Fruit fly (Drosophila melanogaster) whole organism, embryonic: ENCODE results near the gene MICU3.

Source experiments
- Asciz ChIP-seq: fragments of 200-800 bp; sonication (Bioruptor generic); optimal IDR thresholded peaks from 2 replicates; lab custom pipeline; 2017; ENCODE audit warnings: missing biosample characterization, mild to moderate bottlenecking, missing genetic modification characterization, missing genetic modification reagents
- Atf3 ChIP-seq: fragments of 200-800 bp; sonication (Bioruptor generic); optimal IDR thresholded peaks from 3 replicates; lab custom pipeline; 2016; ENCODE audit warnings: missing biosample characterization, missing genetic modification characterization
- CG10431 ChIP-seq: fragments of 200-800 bp; sonication (Bioruptor generic); optimal IDR thresholded peaks from 3 replicates; lab custom pipeline; 2018; ENCODE audit warnings: missing biosample characterization, mild to moderate bottlenecking, missing genetic modification characterization
- CG10959 ChIP-seq: fragments of 200-800 bp; sonication (Bioruptor generic); IDR thresholded peaks from 2 replicates; pipeline ENCODE4 v1.3.6; 2022; ENCODE audit warnings: missing biosample characterization, missing genetic modification characterization
- CG11093 ChIP-seq: fragments of 200-800 bp; sonication (Bioruptor generic); IDR thresholded peaks from 3 replicates; pipeline ENCODE4 v1.3.6; 2022; ENCODE audit warnings: missing biosample characterization, missing genetic modification characterization
- CG11398 ChIP-seq: fragments of 200-800 bp; sonication (Bioruptor generic); optimal IDR thresholded peaks from 2 replicates; lab custom pipeline; 2016; ENCODE audit warnings: missing biosample characterization, missing genetic modification characterization
- CG11504 ChIP-seq: fragments of 200-800 bp; sonication (Bioruptor generic); optimal IDR thresholded peaks from 3 replicates; lab custom pipeline; 2019; ENCODE audit warnings: missing biosample characterization, mild to moderate bottlenecking, missing genetic modification characterization, moderate library complexity
- CG12659 ChIP-seq: fragments of 200-800 bp; sonication (Bioruptor generic); optimal IDR thresholded peaks from 3 replicates; lab custom pipeline; 2017; ENCODE audit warnings: mild to moderate bottlenecking, missing biosample characterization, missing genetic modification reagents, missing genetic modification characterization
- CG13424 ChIP-seq: fragments of 200-800 bp; sonication (Bioruptor generic); optimal IDR thresholded peaks from 2 replicates; lab custom pipeline; 2019; ENCODE audit warnings: missing biosample characterization, mild to moderate bottlenecking, missing genetic modification characterization, moderate library complexity
- CG14860 ChIP-seq: fragments of 200-800 bp; sonication (Bioruptor generic); IDR thresholded peaks from 3 replicates; pipeline ENCODE4 v1.3.6; 2022; ENCODE audit warnings: missing biosample characterization, missing genetic modification characterization; ENCODE audit not compliant: partially characterized antibody
- CG1603 ChIP-seq: fragments of 200-800 bp; sonication (Bioruptor generic); optimal IDR thresholded peaks from 2 replicates; lab custom pipeline; 2019; ENCODE audit warnings: missing biosample characterization, mild to moderate bottlenecking, missing genetic modification characterization, moderate library complexity
- CG17802 ChIP-seq: fragments of 200-800 bp; sonication (Bioruptor generic); optimal IDR thresholded peaks from 2 replicates; lab custom pipeline; 2018; ENCODE audit warnings: missing biosample characterization, mild to moderate bottlenecking, missing genetic modification characterization, moderate library complexity
- CG18011 ChIP-seq: fragments of 200-800 bp; sonication (Bioruptor generic); optimal IDR thresholded peaks from 2 replicates; lab custom pipeline; 2017; ENCODE audit warnings: missing biosample characterization, missing genetic modification characterization, mild to moderate bottlenecking, moderate library complexity, missing genotype
- CG2875 ChIP-seq: fragments of 200-800 bp; sonication (Bioruptor generic); optimal IDR thresholded peaks from 2 replicates; lab custom pipeline; 2017; ENCODE audit warnings: missing biosample characterization, mild to moderate bottlenecking, missing genetic modification characterization, missing genetic modification reagents
- CG3726 ChIP-seq: fragments of 200-800 bp; sonication (Bioruptor generic); IDR thresholded peaks from 3 replicates; pipeline ENCODE4, ENCODE4 v1.3.6; 2022; ENCODE audit warnings: missing biosample characterization, missing genetic modification characterization
- CG6254 ChIP-seq: fragments of 200-800 bp; sonication (Bioruptor generic); optimal IDR thresholded peaks from 3 replicates; lab custom pipeline; 2017; ENCODE audit warnings: mild to moderate bottlenecking, missing biosample characterization, missing genetic modification reagents, missing genetic modification characterization
- CG7357 ChIP-seq: fragments of 200-800 bp; sonication (Bioruptor generic); IDR thresholded peaks from 3 replicates; pipeline ENCODE4 v1.3.6; 2022; ENCODE audit warnings: missing biosample characterization, missing genetic modification characterization
- CG8281 ChIP-seq: fragments of 200-800 bp; sonication (Bioruptor generic); optimal IDR thresholded peaks from 2 replicates; lab custom pipeline; 2018; ENCODE audit warnings: missing biosample characterization, mild to moderate bottlenecking, missing genetic modification characterization, moderate library complexity
- CG8765 ChIP-seq: fragments of 200-800 bp; sonication (Bioruptor generic); IDR thresholded peaks from 2 replicates; pipeline ENCODE4 v1.3.6; 2022; ENCODE audit warnings: missing biosample characterization, missing genetic modification characterization
- CG8924 ChIP-seq: fragments of 200-800 bp; optimal IDR thresholded peaks from 3 replicates; lab custom pipeline; 2019; ENCODE audit warnings: missing biosample characterization, mild to moderate bottlenecking, missing genetic modification characterization, moderate library complexity
- CrebB ChIP-seq: fragments of 200-800 bp; sonication (Bioruptor generic); optimal IDR thresholded peaks from 3 replicates; lab custom pipeline; 2018; ENCODE audit warnings: missing biosample characterization, mild to moderate bottlenecking, missing genetic modification characterization
- Dll ChIP-seq: fragments of 200-800 bp; sonication (Bioruptor generic); IDR thresholded peaks from 4 replicates; pipeline ENCODE4 v1.3.6; 2022; ENCODE audit warnings: missing biosample characterization, missing genetic modification characterization; ENCODE audit not compliant: partially characterized antibody
- Fer1 ChIP-seq: fragments of 200-800 bp; sonication (Bioruptor generic); optimal IDR thresholded peaks from 2 replicates; lab custom pipeline; 2017; ENCODE audit warnings: missing biosample characterization, mild to moderate bottlenecking, missing genetic modification characterization
- GATAe ChIP-seq: fragments of 200-800 bp; sonication (Bioruptor generic); conservative IDR thresholded peaks from 2 replicates; pipeline ENCODE4 v1.3.6; 2022; ENCODE audit warnings: missing biosample characterization, missing genetic modification characterization
- Gug ChIP-seq: fragments of 200-800 bp; sonication (Bioruptor generic); IDR thresholded peaks from 4 replicates; pipeline ENCODE4 v1.3.6; 2022; ENCODE audit warnings: missing biosample characterization, missing genetic modification characterization
- Kr ChIP-seq: fragments of 200-800 bp; sonication (Bioruptor generic); optimal IDR thresholded peaks from 2 replicates; lab custom pipeline; 2017; ENCODE audit warnings: missing biosample characterization, mild to moderate bottlenecking, missing genetic modification characterization
- Lim3 ChIP-seq: fragments of 200-800 bp; sonication (Bioruptor generic); IDR thresholded peaks from 2 replicates; pipeline ENCODE4 v1.3.6; 2022; ENCODE audit warnings: missing biosample characterization, missing genetic modification characterization
- Nf-YC ChIP-seq: fragments of 200-800 bp; optimal IDR thresholded peaks from 3 replicates; lab custom pipeline; 2019; ENCODE audit warnings: missing biosample characterization, mild to moderate bottlenecking, missing genetic modification characterization, moderate library complexity
- Ravus ChIP-seq: fragments of 200-800 bp; sonication (Bioruptor generic); IDR thresholded peaks from 2 replicates; pipeline ENCODE4 v1.3.6; 2022; ENCODE audit warnings: missing biosample characterization, missing genetic modification characterization
- amos ChIP-seq: fragments of 200-800 bp; sonication (Bioruptor generic); IDR thresholded peaks from 2 replicates; pipeline ENCODE4 v1.3.6; 2022; ENCODE audit warnings: missing biosample characterization, missing genetic modification characterization; ENCODE audit not compliant: partially characterized antibody
- bbx ChIP-seq: fragments of 200-800 bp; sonication (Bioruptor generic); IDR thresholded peaks from 2 replicates; pipeline ENCODE4 v1.3.6; 2022; ENCODE audit warnings: missing biosample characterization, missing genetic modification characterization; ENCODE audit not compliant: partially characterized antibody
- bcd ChIP-seq: fragments of 200-800 bp; sonication (Bioruptor generic); optimal IDR thresholded peaks from 2 replicates; lab custom pipeline; 2017; ENCODE audit warnings: missing biosample characterization, mild to moderate bottlenecking, missing genetic modification characterization
- br ChIP-seq: fragments of >200 bp; optimal IDR thresholded peaks from 2 replicates; lab custom pipeline; 2017
- cad ChIP-seq: fragments of >200 bp; optimal IDR thresholded peaks from 2 replicates; lab custom pipeline; 2017; ENCODE audit warnings: missing biosample characterization, missing genetic modification characterization
- fd3F ChIP-seq: fragments of 200-800 bp; sonication (Bioruptor generic); optimal IDR thresholded peaks from 2 replicates; lab custom pipeline; 2018; ENCODE audit warnings: missing biosample characterization, mild to moderate bottlenecking, missing genetic modification characterization, moderate library complexity
- ftz-f1 ChIP-seq: fragments of 200-800 bp; sonication (Bioruptor generic); optimal IDR thresholded peaks from 2 replicates; lab custom pipeline; 2016; ENCODE audit warnings: missing biosample characterization, missing genetic modification characterization
- grau ChIP-seq: fragments of 200-800 bp; optimal IDR thresholded peaks from 3 replicates; lab custom pipeline; 2019; ENCODE audit warnings: missing biosample characterization, mild to moderate bottlenecking, missing genetic modification characterization, moderate library complexity
- ken ChIP-seq: fragments of 200-800 bp; sonication (Bioruptor generic); IDR thresholded peaks from 3 replicates; pipeline ENCODE4 v1.3.6; 2022; ENCODE audit warnings: missing biosample characterization, missing genetic modification characterization
- luna ChIP-seq: fragments of 200-800 bp; sonication (Bioruptor generic); optimal IDR thresholded peaks from 2 replicates; lab custom pipeline; 2016; ENCODE audit warnings: missing biosample characterization, missing genetic modification characterization
- mam ChIP-seq: fragments of 200-800 bp; sonication (Bioruptor generic); optimal IDR thresholded peaks from 3 replicates; lab custom pipeline; 2016; ENCODE audit warnings: missing biosample characterization, missing genetic modification characterization
- nerfin-1 ChIP-seq: fragments of 200-800 bp; sonication (Bioruptor generic); optimal IDR thresholded peaks from 3 replicates; lab custom pipeline; 2019; ENCODE audit warnings: missing biosample characterization, mild to moderate bottlenecking, missing genetic modification characterization, moderate library complexity
- pb ChIP-seq: fragments of 200-800 bp; sonication (Bioruptor generic); optimal IDR thresholded peaks from 3 replicates; lab custom pipeline; 2016; ENCODE audit warnings: missing biosample characterization, missing genetic modification characterization
- peb ChIP-seq: fragments of 200-800 bp; sonication (Bioruptor generic); IDR thresholded peaks from 2 replicates; pipeline ENCODE4 v1.3.6; 2022; ENCODE audit warnings: missing biosample characterization, missing genetic modification characterization
- psq ChIP-seq: fragments of 200-800 bp; sonication (Bioruptor generic); optimal IDR thresholded peaks from 2 replicates; lab custom pipeline; 2017; ENCODE audit warnings: missing biosample characterization, missing genetic modification characterization
- seq ChIP-seq: fragments of 200-800 bp; sonication (Bioruptor generic); IDR thresholded peaks from 2 replicates; pipeline ENCODE4 v1.3.6; 2022; ENCODE audit warnings: missing biosample characterization, missing genetic modification characterization
- sna ChIP-seq: fragments of 200-800 bp; sonication (Bioruptor generic); IDR thresholded peaks from 2 replicates; pipeline ENCODE4 v1.3.6; 2022; ENCODE audit warnings: missing biosample characterization, missing genetic modification characterization; ENCODE audit not compliant: partially characterized antibody
- stc ChIP-seq: fragments of 200-800 bp; sonication (Bioruptor generic); IDR thresholded peaks from 2 replicates; pipeline ENCODE4 v1.3.6; 2022; ENCODE audit warnings: missing biosample characterization, missing genetic modification characterization
- tna ChIP-seq: fragments of 200-800 bp; sonication (Bioruptor generic); IDR thresholded peaks from 2 replicates; pipeline ENCODE4 v1.3.6; 2022; ENCODE audit warnings: missing biosample characterization, missing genetic modification characterization; ENCODE audit not compliant: partially characterized antibody
- unpg ChIP-seq: fragments of 200-800 bp; sonication (Bioruptor generic); optimal IDR thresholded peaks from 3 replicates; lab custom pipeline; 2018; ENCODE audit warnings: missing biosample characterization, mild to moderate bottlenecking, missing genetic modification characterization, moderate library complexity
- zen2 ChIP-seq: fragments of 200-800 bp; sonication (Bioruptor generic); IDR thresholded peaks from 3 replicates; pipeline ENCODE4 v1.3.6; 2022; ENCODE audit warnings: missing biosample characterization, missing genetic modification characterization; ENCODE audit not compliant: partially characterized antibody
- zfh2 ChIP-seq: fragments of 200-800 bp; sonication (Bioruptor generic); optimal IDR thresholded peaks from 2 replicates; lab custom pipeline; 2016; ENCODE audit warnings: missing biosample characterization, missing genetic modification characterization

MICU3 gene

dm6 chr3R:19802508-19802907 is 44.6 kb upstream of the MICU3 start (continued):
- no peak for TF ChIP-seq CG7357 (GFP tag; lab: Robert Waterston, UW)
- TF ChIP-seq zen2 (GFP tag; lab: Robert Waterston, UW), result peak; percentile 76
- TF ChIP-seq CG12659 (GFP tag; lab: Kevin White, UChicago), result no peak
- TF ChIP-seq unpg (GFP tag; lab: Kevin White, UChicago), result no peak
- no peak for TF ChIP-seq Lim3
- no peak for TF ChIP-seq CG2875
- no peak for TF ChIP-seq seq (GFP tag; lab: Robert Waterston, UW)
- no peak for TF ChIP-seq grau (tag; lab: Kevin White, UChicago)
- no peak for TF ChIP-seq ken (GFP tag; lab: Robert Waterston, UW)
- TF ChIP-seq CG1603, result no peak
- no peak for TF ChIP-seq luna
- no peak for TF ChIP-seq Atf3 (GFP tag; lab: Kevin White, UChicago)
- no peak for TF ChIP-seq fd3F (GFP tag; lab: Kevin White, UChicago)
- TF ChIP-seq cad, result no peak
- TF ChIP-seq br (lab: Kevin White, UChicago), result no peak
- TF ChIP-seq Nf-YC, result no peak
- TF ChIP-seq CG13424, result no peak
- peak; percentile 83 for TF ChIP-seq tna
- no peak for TF ChIP-seq CG10959 (GFP tag; lab: Robert Waterston, UW)
- no peak for TF ChIP-seq CG3726
- no peak for TF ChIP-seq CG6254 (GFP tag; lab: Kevin White, UChicago)
- TF ChIP-seq peb (GFP tag; lab: Robert Waterston, UW), result no peak
- TF ChIP-seq CrebB (tag; lab: Kevin White, UChicago), result no peak
- TF ChIP-seq bcd (GFP tag; lab: Kevin White, UChicago), result no peak
- no peak for TF ChIP-seq pb
- TF ChIP-seq sna (GFP tag; lab: Robert Waterston, UW), result peak; percentile 40; the same call in 1 of the 2 replicates
- TF ChIP-seq amos (GFP tag; lab: Robert Waterston, UW), result peak; percentile 88
- no peak for TF ChIP-seq mam (GFP tag; lab: Kevin White, UChicago)
- no peak for TF ChIP-seq CG18011 (GFP tag; lab: Kevin White, UChicago)
- no peak for TF ChIP-seq GATAe (GFP tag; lab: Robert Waterston, UW)
- TF ChIP-seq CG11504 (tag; lab: Kevin White, UChicago), result no peak
- no peak for TF ChIP-seq CG11398 (GFP tag; lab: Kevin White, UChicago)
- no peak for TF ChIP-seq nerfin-1 (tag; lab: Kevin White, UChicago)
- TF ChIP-seq Kr (GFP tag; lab: Kevin White, UChicago), result no peak
- TF ChIP-seq CG8765 (GFP tag; lab: Robert Waterston, UW), result no peak
- 0 out of 4 replicates have a peak, but pooled peaks have one; percentile 32 for TF ChIP-seq Dll (GFP tag; lab: Robert Waterston, UW)
- no peak for TF ChIP-seq psq
- TF ChIP-seq CG8924 (tag; lab: Kevin White, UChicago), result no peak
- no peak for TF ChIP-seq Fer1 (GFP tag; lab: Kevin White, UChicago)
- TF ChIP-seq zfh2 (GFP tag; lab: Kevin White, UChicago), result no peak
- no peak for TF ChIP-seq CG10431 (GFP tag; lab: Kevin White, UChicago)
- TF ChIP-seq stc (GFP tag; lab: Robert Waterston, UW), result no peak
- TF ChIP-seq CG8281 (tag; lab: Kevin White, UChicago), result no peak
- TF ChIP-seq Ravus, result no peak
- no peak for TF ChIP-seq Gug
- no peak for TF ChIP-seq CG17802 (tag; lab: Kevin White, UChicago)
- TF ChIP-seq ftz-f1 (GFP tag; lab: Kevin White, UChicago), result no peak
- no peak for TF ChIP-seq CG11093 (GFP tag; lab: Robert Waterston, UW)
- TF ChIP-seq bbx (GFP tag; lab: Robert Waterston, UW), result peak; percentile 86
- TF ChIP-seq Asciz (GFP tag; lab: Kevin White, UChicago), result no peak
- TF ChIP-seq CG14860 (GFP tag; lab: Robert Waterston, UW), result peak; percentile 71; the same call in 1 of the 3 replicates
